Fruit fly (Drosophila melanogaster) whole organism, pupa: ENCODE data around the gene CG17134.

Experiments
- CG10348 ChIP-seq: fragments of 200-800 bp; sonication (Bioruptor generic); IDR thresholded peaks from 2 replicates; pipeline ENCODE4 v1.3.6; 2022; ENCODE audit warnings: missing biosample characterization, missing genetic modification characterization
- CG12605 ChIP-seq: fragments of 200-800 bp; sonication (Bioruptor generic); IDR thresholded peaks from 2 replicates; pipeline ENCODE4 v1.3.6; 2022; ENCODE audit warnings: missing biosample characterization, missing genetic modification characterization
- CG13204 ChIP-seq: fragments of 200-800 bp; sonication (Bioruptor generic); optimal IDR thresholded peaks from 2 replicates; lab custom pipeline; 2018; ENCODE audit warnings: missing biosample characterization, mild to moderate bottlenecking, missing genetic modification characterization, moderate library complexity
- CG14655 ChIP-seq: fragments of 200-800 bp; sonication (Bioruptor generic); optimal IDR thresholded peaks from 3 replicates; lab custom pipeline; 2017; ENCODE audit warnings: mild to moderate bottlenecking, missing biosample characterization, missing genetic modification reagents, missing genetic modification characterization
- CG15710 ChIP-seq: fragments of 200-800 bp; sonication (Bioruptor generic); optimal IDR thresholded peaks from 2 replicates; lab custom pipeline; 2018; ENCODE audit warnings: missing biosample characterization, mild to moderate bottlenecking, missing genetic modification characterization, moderate library complexity
- CG17806 ChIP-seq: fragments of 200-800 bp; sonication (Bioruptor generic); optimal IDR thresholded peaks from 2 replicates; lab custom pipeline; 2018; ENCODE audit warnings: missing biosample characterization, mild to moderate bottlenecking, missing genetic modification characterization, moderate library complexity
- CG32121 ChIP-seq: fragments of 200-800 bp; sonication (Bioruptor generic); IDR thresholded peaks from 2 replicates; pipeline ENCODE4 v1.3.6; 2022; ENCODE audit warnings: missing biosample characterization, missing genetic modification characterization
- CG34367 ChIP-seq: fragments of 200-800 bp; sonication (Bioruptor generic); optimal IDR thresholded peaks from 2 replicates; lab custom pipeline; 2018; ENCODE audit warnings: missing biosample characterization, mild to moderate bottlenecking, missing genetic modification characterization
- CG4496 ChIP-seq: fragments of 200-800 bp; sonication (Bioruptor generic); IDR thresholded peaks from 3 replicates; pipeline ENCODE4 v1.3.6; 2022; ENCODE audit warnings: missing biosample characterization, missing genetic modification characterization
- CG8159 ChIP-seq: fragments of 200-800 bp; sonication (Bioruptor generic); optimal IDR thresholded peaks from 3 replicates; lab custom pipeline; 2018; ENCODE audit warnings: missing biosample characterization, mild to moderate bottlenecking, missing genetic modification characterization, moderate library complexity
- CG8301 ChIP-seq: fragments of 200-800 bp; sonication (Bioruptor generic); optimal IDR thresholded peaks from 2 replicates; lab custom pipeline; 2018; ENCODE audit warnings: missing biosample characterization, mild to moderate bottlenecking, missing genetic modification characterization
- CG9948 ChIP-seq: fragments of 200-800 bp; sonication (Bioruptor generic); optimal IDR thresholded peaks from 2 replicates; lab custom pipeline; 2018; ENCODE audit warnings: missing biosample characterization, mild to moderate bottlenecking, missing genetic modification characterization, moderate library complexity
- D1 ChIP-seq: fragments of 200-800 bp; sonication (Bioruptor generic); optimal IDR thresholded peaks from 2 replicates; lab custom pipeline; 2018; ENCODE audit warnings: missing biosample characterization, mild to moderate bottlenecking, missing genetic modification characterization, moderate library complexity
- EcR ChIP-seq: fragments of 200-800 bp; sonication (Bioruptor generic); optimal IDR thresholded peaks from 3 replicates; lab custom pipeline; 2019; ENCODE audit warnings: missing biosample characterization, missing genetic modification characterization, mild to moderate bottlenecking, moderate library complexity, missing genetic modification reagents
- Ets98B ChIP-seq: fragments of 200-800 bp; sonication (Bioruptor generic); IDR thresholded peaks from 2 replicates; pipeline ENCODE4 v1.3.6; 2022; ENCODE audit warnings: missing biosample characterization, missing genetic modification characterization
- Pif1A ChIP-seq: fragments of 200-800 bp; sonication (Bioruptor generic); optimal IDR thresholded peaks from 3 replicates; lab custom pipeline; 2016; ENCODE audit warnings: missing biosample characterization, missing genetic modification characterization
- Pif1B ChIP-seq: fragments of 200-800 bp; sonication (Bioruptor generic); optimal IDR thresholded peaks from 3 replicates; lab custom pipeline; 2016; ENCODE audit warnings: missing biosample characterization, missing genetic modification characterization
- Snoo ChIP-seq: fragments of 200-800 bp; sonication (Bioruptor generic); optimal IDR thresholded peaks from 3 replicates; lab custom pipeline; 2017; ENCODE audit warnings: missing biosample characterization, mild to moderate bottlenecking, missing genetic modification characterization, inconsistent platforms
- fd96Ca ChIP-seq: fragments of 200-800 bp; sonication (Bioruptor generic); IDR thresholded peaks from 3 replicates; pipeline ENCODE4 v1.3.6; 2022; ENCODE audit warnings: missing biosample characterization, missing genetic modification characterization
- gl ChIP-seq: fragments of 200-800 bp; sonication (Bioruptor generic); optimal IDR thresholded peaks from 2 replicates; lab custom pipeline; 2018; ENCODE audit warnings: missing biosample characterization, mild to moderate bottlenecking, missing genetic modification characterization
- rn ChIP-seq: fragments of 200-800 bp; sonication (Bioruptor generic); IDR thresholded peaks from 2 replicates; pipeline ENCODE4 v1.3.6; 2022; ENCODE audit warnings: missing biosample characterization, missing genetic modification characterization

Gene CG17134

dm6 chr2L:10822620-10823019 is 2.1 kb downstream of the CG17134 start:
- TF ChIP-seq Snoo (tag; lab: Kevin White, UChicago) (no peak), CG12605 (GFP tag; lab: Robert Waterston, UW) (no peak), CG4496 (GFP tag; lab: Robert Waterston, UW) (no peak), rn (GFP tag; lab: Robert Waterston, UW) (no peak), CG10348 (no peak), Pif1B (GFP tag; lab: Kevin White, UChicago) (no peak), CG9948 (tag; lab: Kevin White, UChicago) (no peak), CG8301 (tag; lab: Kevin White, UChicago) (no peak), CG34367 (no peak), CG32121 (GFP tag; lab: Robert Waterston, UW) (no peak), fd96Ca (GFP tag; lab: Robert Waterston, UW) (no peak), gl (no peak), D1 (tag; lab: Kevin White, UChicago) (no peak), EcR (GFP tag; lab: Kevin White, UChicago) (no peak), Ets98B (GFP tag; lab: Robert Waterston, UW) (no peak), Pif1A (GFP tag; lab: Kevin White, UChicago) (no peak), CG15710 (tag; lab: Kevin White, UChicago) (no peak), CG8159 (tag; lab: Kevin White, UChicago) (no peak), CG17806 (tag; lab: Kevin White, UChicago) (no peak)
- TF ChIP-seq, all 21 proteins: peak for 0

- TF ChIP-seq Pif1B (GFP tag; lab: Kevin White, UChicago) = no peak
- no peak for TF ChIP-seq Ets98B (GFP tag; lab: Robert Waterston, UW)
- TF ChIP-seq CG34367 = no peak
- no peak for TF ChIP-seq CG13204 (GFP tag; lab: Kevin White, UChicago)
- no peak for TF ChIP-seq CG8159 (tag; lab: Kevin White, UChicago)
- no peak for TF ChIP-seq CG12605 (GFP tag; lab: Robert Waterston, UW)
- TF ChIP-seq CG9948 (tag; lab: Kevin White, UChicago) = no peak
- no peak for TF ChIP-seq CG8301 (tag; lab: Kevin White, UChicago)
- TF ChIP-seq fd96Ca (GFP tag; lab: Robert Waterston, UW) = no peak
- no peak for TF ChIP-seq CG17806 (tag; lab: Kevin White, UChicago)
- TF ChIP-seq, all 21 proteins: peak for 0
Observed at dm6 chr2L:10831590-10831989, 11.1 kb downstream of the CG17134 start.

- TF ChIP-seq CG12605 (GFP tag; lab: Robert Waterston, UW) = peak; percentile 76
- TF ChIP-seq CG9948 (tag; lab: Kevin White, UChicago) = no peak
Observed at dm6 chr2L:10837491-10837890, 17.0 kb downstream of the CG17134 start, which contains the start of gene Nos. Gene Nos (minus strand): TSS chr2L:10837511.

dm6 chr2L:10841619-10842018 is 21.1 kb downstream of the CG17134 start:
- TF ChIP-seq fd96Ca (GFP tag; lab: Robert Waterston, UW) (no peak), CG14655 (GFP tag; lab: Kevin White, UChicago) (no peak), Ets98B (GFP tag; lab: Robert Waterston, UW) (no peak), CG32121 (GFP tag; lab: Robert Waterston, UW) (no peak), D1 (tag; lab: Kevin White, UChicago) (no peak), CG10348 (no peak), Pif1A (GFP tag; lab: Kevin White, UChicago) (no peak), gl (no peak), CG12605 (GFP tag; lab: Robert Waterston, UW) (no peak), CG8159 (tag; lab: Kevin White, UChicago) (no peak), EcR (GFP tag; lab: Kevin White, UChicago) (no peak), CG34367 (no peak), Snoo (tag; lab: Kevin White, UChicago) (no peak), Pif1B (GFP tag; lab: Kevin White, UChicago) (no peak), CG8301 (tag; lab: Kevin White, UChicago) (no peak), CG9948 (tag; lab: Kevin White, UChicago) (no peak), CG15710 (tag; lab: Kevin White, UChicago) (no peak), rn (GFP tag; lab: Robert Waterston, UW) (no peak), CG4496 (GFP tag; lab: Robert Waterston, UW) (no peak)
- TF ChIP-seq, all 21 proteins: peak for 0

dm6 chr2L:10842326-10842725 is 21.8 kb downstream of the CG17134 start, which contains the start of gene CG6700:
Gene CG6700 (minus strand): TSS chr2L:10842597.
- TF ChIP-seq rn (GFP tag; lab: Robert Waterston, UW) (no peak), CG15710 (tag; lab: Kevin White, UChicago) (no peak), CG12605 (GFP tag; lab: Robert Waterston, UW) (no peak), gl (no peak), CG8301 (tag; lab: Kevin White, UChicago) (no peak), CG17806 (tag; lab: Kevin White, UChicago) (no peak), CG34367 (no peak), Ets98B (GFP tag; lab: Robert Waterston, UW) (no peak), CG9948 (tag; lab: Kevin White, UChicago) (no peak), Pif1A (GFP tag; lab: Kevin White, UChicago) (no peak), fd96Ca (GFP tag; lab: Robert Waterston, UW) (no peak), CG13204 (GFP tag; lab: Kevin White, UChicago) (no peak), CG32121 (GFP tag; lab: Robert Waterston, UW) (no peak), Pif1B (GFP tag; lab: Kevin White, UChicago) (no peak), D1 (tag; lab: Kevin White, UChicago) (no peak)
- TF ChIP-seq, all 21 proteins: peak for 0

- TF ChIP-seq CG15710 (tag; lab: Kevin White, UChicago) (no peak), Pif1B (GFP tag; lab: Kevin White, UChicago) (no peak), CG8301 (tag; lab: Kevin White, UChicago) (no peak), Pif1A (GFP tag; lab: Kevin White, UChicago) (no peak), CG17806 (tag; lab: Kevin White, UChicago) (no peak)
Observed at dm6 chr2L:10845564-10845963, 25.1 kb downstream of the CG17134 start, which contains the start of the genes CG17139 and CG17140. Gene CG17139 (minus strand): TSS chr2L:10845664. Gene CG17140 (minus strand): TSS chr2L:10845664.
